Worm (Caenorhabditis elegans): ENCODE results near the gene clx-1.

DNA sequence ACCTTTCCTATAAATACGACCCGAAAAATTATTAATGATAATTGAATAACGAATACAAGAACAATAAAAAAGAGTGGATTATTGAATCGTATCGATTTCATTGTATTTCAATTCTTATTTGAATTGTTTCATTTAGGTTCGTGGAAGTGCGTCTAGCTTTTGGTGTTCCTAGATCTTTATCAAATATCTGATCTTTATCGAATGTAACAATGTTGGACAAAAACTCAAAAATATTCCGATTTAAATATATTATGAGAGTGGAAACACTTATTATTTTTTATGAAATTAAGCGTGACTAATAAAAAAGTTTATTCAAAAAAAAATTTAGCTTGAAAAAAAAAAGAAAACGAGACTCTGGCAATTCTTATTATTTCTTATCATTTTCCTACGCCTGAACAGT, 2.5 kb upstream of the clx-1 start, which contains the start of the genes C50F7.9 and C50F7.3:
- TF ChIP-seq tab-1 (GFP tag; IDR thresholded peaks at IDR 0.05) = no peak
- TF ChIP-seq klf-2 (GFP tag; conservative IDR thresholded peaks at IDR 0.05) = no peak
